Fruit fly (Drosophila melanogaster): ENCODE measurements around the gene pum.

Gene pum

DNA sequence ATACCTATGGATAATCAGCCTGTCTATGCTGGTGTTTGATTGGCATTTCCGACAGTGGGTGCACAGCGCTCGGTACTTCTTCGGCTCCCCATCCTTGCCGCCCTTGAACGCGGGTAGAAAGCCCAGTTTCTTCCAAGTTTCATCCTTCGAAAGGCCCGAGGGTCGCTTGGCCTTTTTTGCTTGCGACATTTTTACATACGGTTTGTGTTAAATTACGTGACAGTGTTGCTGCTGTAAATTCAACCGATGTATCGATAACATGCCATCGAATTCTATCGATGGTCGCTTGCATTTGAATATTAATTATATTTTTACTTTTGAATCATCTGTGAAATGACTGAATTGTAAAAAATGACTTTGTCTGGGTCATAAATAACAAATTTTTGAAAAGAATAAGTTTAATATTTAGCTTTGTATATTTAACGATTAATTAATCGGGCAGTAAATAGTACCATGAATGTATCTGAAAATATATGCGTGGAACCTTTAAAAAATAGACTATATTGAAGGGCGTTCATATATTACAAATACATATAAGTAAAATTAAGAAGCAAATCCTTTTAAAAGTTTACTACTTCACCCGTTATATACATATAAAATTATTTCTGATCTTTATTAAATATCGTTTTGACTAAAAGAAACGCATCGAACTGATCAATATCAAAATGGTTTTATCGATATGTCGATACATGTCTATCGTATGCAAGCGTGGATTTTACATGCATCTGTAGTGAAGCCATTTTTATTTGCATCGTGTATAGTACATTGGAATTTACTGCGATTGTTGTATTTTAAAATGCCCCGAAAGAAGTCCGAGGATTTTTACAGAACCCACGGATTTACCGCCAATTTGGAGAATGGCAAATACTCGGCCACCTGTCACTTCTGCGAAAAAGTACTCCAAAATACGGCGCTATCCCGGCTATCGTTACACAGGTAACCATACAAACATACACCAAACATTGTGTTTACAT is 21.1 kb upstream of the pum start, which contains the start of the genes Ibf2 and Ibf1 (continued):
- TF ChIP-seq CG4328 (GFP tag; optimal IDR thresholded peaks at IDR 0.05), result no peak
- TF ChIP-seq Hr39 (optimal IDR thresholded peaks at IDR 0.05), result no peak
- no peak for TF ChIP-seq CG2712 (tag; optimal IDR thresholded peaks at IDR 0.05)
- TF ChIP-seq CG3847 (GFP tag; IDR thresholded peaks at IDR 0.05), result no peak
- no peak for TF ChIP-seq her (GFP tag; optimal IDR thresholded peaks at IDR 0.05)
- TF ChIP-seq BtbVII (GFP tag; optimal IDR thresholded peaks at IDR 0.05), result no peak
- no peak for TF ChIP-seq CG10565 (GFP tag; optimal IDR thresholded peaks at IDR 0.05)
- no peak for TF ChIP-seq ham (GFP tag; IDR thresholded peaks at IDR 0.05)
- TF ChIP-seq CG8281 (tag; optimal IDR thresholded peaks at IDR 0.05), result no peak
- no peak for TF ChIP-seq cad (GFP tag; optimal IDR thresholded peaks at IDR 0.05)
- peak; percentile 81 for TF ChIP-seq mld (GFP tag; IDR thresholded peaks at IDR 0.05; ENCODE audit: partially characterized antibody)
- TF ChIP-seq grn (GFP tag; optimal IDR thresholded peaks at IDR 0.05), result no peak
- TF ChIP-seq CG14441 (GFP tag; IDR thresholded peaks at IDR 0.05), result no peak
- TF ChIP-seq CG6689 (GFP tag; IDR thresholded peaks at IDR 0.05), result no peak
- TF ChIP-seq CG9609 (GFP tag; optimal IDR thresholded peaks at IDR 0.05), result no peak
- TF ChIP-seq CG4730 (GFP tag; IDR thresholded peaks at IDR 0.05), result no peak
- peak; percentile 86 for TF ChIP-seq CG18476 (GFP tag; optimal IDR thresholded peaks at IDR 0.05)
- no peak for TF ChIP-seq CG10209 (GFP tag; optimal IDR thresholded peaks at IDR 0.05)
- TF ChIP-seq Atf6 (GFP tag; IDR thresholded peaks at IDR 0.05), result no peak
- no peak for TF ChIP-seq CG31388 (GFP tag; optimal IDR thresholded peaks at IDR 0.05)
- no peak for TF ChIP-seq chm (GFP tag; IDR thresholded peaks at IDR 0.05)
- peak; percentile 75 for TF ChIP-seq CG14860 (GFP tag; IDR thresholded peaks at IDR 0.05; ENCODE audit: partially characterized antibody)
- TF ChIP-seq Gsc (GFP tag; IDR thresholded peaks at IDR 0.05), result no peak
- no peak for TF ChIP-seq org-1 (GFP tag; optimal IDR thresholded peaks at IDR 0.05)
- TF ChIP-seq CG12769 (tag; optimal IDR thresholded peaks at IDR 0.05), result no peak
- no peak for TF ChIP-seq CG4424 (GFP tag; optimal IDR thresholded peaks at IDR 0.05)
- TF ChIP-seq CG2199 (GFP tag; IDR thresholded peaks at IDR 0.05), result no peak
- TF ChIP-seq CG11085 (GFP tag; IDR thresholded peaks at IDR 0.05), result no peak
- no peak for TF ChIP-seq CG1233 (GFP tag; optimal IDR thresholded peaks at IDR 0.05)
- TF ChIP-seq bigmax (GFP tag; optimal IDR thresholded peaks at IDR 0.05), result no peak
- no peak for TF ChIP-seq bab2 (GFP tag; optimal IDR thresholded peaks at IDR 0.05)
- TF ChIP-seq NK7.1 (GFP tag; optimal IDR thresholded peaks at IDR 0.05), result no peak

DNA sequence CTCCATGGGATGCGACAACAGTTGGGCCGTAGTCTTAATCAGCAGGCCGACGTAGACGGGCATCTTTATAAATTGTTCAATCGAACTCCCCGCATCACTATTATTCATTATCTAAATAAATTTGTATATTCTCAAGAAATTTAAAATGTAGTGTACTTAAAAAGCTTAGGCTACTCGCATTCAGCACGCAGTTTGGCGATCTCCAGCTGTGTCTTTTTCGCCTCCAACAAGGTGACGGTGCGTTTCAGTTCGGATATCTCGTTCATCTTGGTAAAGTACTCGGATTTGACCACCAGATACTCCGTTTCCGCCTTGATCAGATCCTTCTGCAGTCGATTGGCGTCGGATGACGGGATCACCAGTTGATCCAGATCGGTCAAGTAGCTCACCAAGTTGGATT is 20.1 kb upstream of the pum start, which contains the start of gene CG16736:
TSS of gene CG16736 (minus strand) at position 101 of the 400 bp plus-strand sequence.
- TF ChIP-seq CG7963 (GFP tag; IDR thresholded peaks at IDR 0.05; ENCODE audit: partially characterized antibody) (no peak), CG6813 (GFP tag; optimal IDR thresholded peaks at IDR 0.05) (no peak), nerfin-2 (GFP tag; IDR thresholded peaks at IDR 0.05; ENCODE audit: partially characterized antibody) (no peak), CG34224 (GFP tag; IDR thresholded peaks at IDR 0.05; ENCODE audit: partially characterized antibody) (no peak), ERR (GFP tag; optimal IDR thresholded peaks at IDR 0.05) (no peak), CG4854 (GFP tag; optimal IDR thresholded peaks at IDR 0.05) (no peak), CG12155 (GFP tag; optimal IDR thresholded peaks at IDR 0.05) (no peak), sc (optimal IDR thresholded peaks at IDR 0.05) (no peak), sc (GFP tag; optimal IDR thresholded peaks at IDR 0.05) (no peak), pum (GFP tag; optimal IDR thresholded peaks at IDR 0.05) (no peak), CG11398 (GFP tag; optimal IDR thresholded peaks at IDR 0.05) (no peak), az2 (GFP tag; optimal IDR thresholded peaks at IDR 0.05) (no peak), CG1792 (GFP tag; optimal IDR thresholded peaks at IDR 0.05) (no peak), CG4707 (GFP tag; optimal IDR thresholded peaks at IDR 0.05) (no peak), Six4 (GFP tag; optimal IDR thresholded peaks at IDR 0.05) (no peak), CG13424 (tag; optimal IDR thresholded peaks at IDR 0.05) (no peak), CG3995 (GFP tag; optimal IDR thresholded peaks at IDR 0.05) (no peak)
